Fruit fly (Drosophila melanogaster) whole organism, embryonic: ENCODE measurements around the gene CG42553.

Experiments used
- ATbp ChIP-seq: fragments of 200-800 bp; sonication (Bioruptor generic); optimal IDR thresholded peaks from 2 replicates; lab custom pipeline; 2017; ENCODE audit warnings: missing biosample characterization, mild to moderate bottlenecking, missing genetic modification characterization, missing genetic modification reagents
- Atf-2 ChIP-seq: fragments of 200-800 bp; sonication (Bioruptor generic); optimal IDR thresholded peaks from 2 replicates; lab custom pipeline; 2016; ENCODE audit warnings: missing biosample characterization, missing genetic modification characterization
- BtbVII ChIP-seq: fragments of 200-800 bp; sonication (Bioruptor generic); optimal IDR thresholded peaks from 3 replicates; lab custom pipeline; 2017; ENCODE audit warnings: missing biosample characterization, mild to moderate bottlenecking, missing genetic modification characterization
- CG10979 ChIP-seq: fragments of 200-800 bp; sonication (Bioruptor generic); optimal IDR thresholded peaks from 2 replicates; lab custom pipeline; 2018; ENCODE audit warnings: missing biosample characterization, mild to moderate bottlenecking, missing genetic modification characterization, moderate library complexity
- CG11560 ChIP-seq: fragments of 200-800 bp; sonication (Bioruptor generic); IDR thresholded peaks from 3 replicates; pipeline ENCODE4 v1.3.6; 2022; ENCODE audit warnings: missing biosample characterization, missing genetic modification characterization
- CG12744 ChIP-seq: fragments of 200-800 bp; sonication (Bioruptor generic); optimal IDR thresholded peaks from 2 replicates; lab custom pipeline; 2016; ENCODE audit warnings: missing biosample characterization, missing genetic modification characterization
- CG13424 ChIP-seq: fragments of 200-800 bp; sonication (Bioruptor generic); optimal IDR thresholded peaks from 2 replicates; lab custom pipeline; 2019; ENCODE audit warnings: missing biosample characterization, mild to moderate bottlenecking, missing genetic modification characterization, moderate library complexity
- CG13775 ChIP-seq: fragments of 200-800 bp; sonication (Bioruptor generic); optimal IDR thresholded peaks from 3 replicates; lab custom pipeline; 2017; ENCODE audit warnings: missing biosample characterization, mild to moderate bottlenecking, missing genetic modification characterization
- CG15073 ChIP-seq: fragments of 200-800 bp; sonication (Bioruptor generic); optimal IDR thresholded peaks from 2 replicates; lab custom pipeline; 2016; ENCODE audit warnings: missing biosample characterization, missing genetic modification characterization
- CG15269 ChIP-seq: fragments of 200-800 bp; sonication (Bioruptor generic); optimal IDR thresholded peaks from 2 replicates; lab custom pipeline; 2018; ENCODE audit warnings: missing biosample characterization, mild to moderate bottlenecking, missing genetic modification characterization, moderate library complexity
- CG1529 ChIP-seq: fragments of 200-800 bp; sonication (Bioruptor generic); optimal IDR thresholded peaks from 3 replicates; lab custom pipeline; 2018; ENCODE audit warnings: missing biosample characterization, missing genetic modification characterization
- CG15601 ChIP-seq: fragments of 200-800 bp; sonication (Bioruptor generic); optimal IDR thresholded peaks from 3 replicates; lab custom pipeline; 2019; ENCODE audit warnings: missing biosample characterization, mild to moderate bottlenecking, missing genetic modification characterization, moderate library complexity
- CG17359 ChIP-seq: fragments of 200-800 bp; sonication (Bioruptor generic); optimal IDR thresholded peaks from 3 replicates; lab custom pipeline; 2018; ENCODE audit warnings: missing biosample characterization, mild to moderate bottlenecking, missing genetic modification characterization, moderate library complexity
- CG3281 ChIP-seq: fragments of 200-800 bp; sonication (Bioruptor generic); optimal IDR thresholded peaks from 3 replicates; lab custom pipeline; 2017; ENCODE audit warnings: missing biosample characterization, mild to moderate bottlenecking, missing genetic modification characterization
- CG33213 ChIP-seq: fragments of 200-800 bp; sonication (Bioruptor generic); optimal IDR thresholded peaks from 3 replicates; lab custom pipeline; 2016; ENCODE audit warnings: missing biosample characterization, missing genetic modification characterization
- CG3407 ChIP-seq: fragments of 200-800 bp; sonication (Bioruptor generic); optimal IDR thresholded peaks from 2 replicates; lab custom pipeline; 2018; ENCODE audit warnings: missing biosample characterization, mild to moderate bottlenecking, missing genetic modification characterization
- CG43689 ChIP-seq: fragments of 200-800 bp; sonication (Bioruptor generic); IDR thresholded peaks from 2 replicates; pipeline ENCODE4 v1.3.6; 2022; ENCODE audit warnings: missing biosample characterization, missing genetic modification characterization
- CG4820 ChIP-seq: fragments of 200-800 bp; sonication (Bioruptor generic); optimal IDR thresholded peaks from 3 replicates; lab custom pipeline; 2016; ENCODE audit warnings: missing biosample characterization, missing genetic modification characterization
- CG6791 ChIP-seq: fragments of 200-800 bp; sonication (Bioruptor generic); IDR thresholded peaks from 3 replicates; pipeline ENCODE4 v1.3.6; 2022; ENCODE audit warnings: missing biosample characterization, missing genetic modification characterization; ENCODE audit not compliant: partially characterized antibody
- CG7786 ChIP-seq: fragments of 200-800 bp; sonication (Bioruptor generic); optimal IDR thresholded peaks from 2 replicates; lab custom pipeline; 2016; ENCODE audit warnings: missing biosample characterization, missing genetic modification characterization
- CG7839 ChIP-seq: fragments of 200-800 bp; sonication (Bioruptor generic); optimal IDR thresholded peaks from 3 replicates; lab custom pipeline; 2018; ENCODE audit warnings: missing biosample characterization, mild to moderate bottlenecking, missing genetic modification characterization, moderate library complexity
- CG9215 ChIP-seq: fragments of 200-800 bp; sonication (Bioruptor generic); IDR thresholded peaks from 2 replicates; pipeline ENCODE4 v1.3.6; 2022; ENCODE audit warnings: missing biosample characterization, missing genetic modification characterization
- CG9932 ChIP-seq: fragments of 200-800 bp; sonication (Bioruptor generic); IDR thresholded peaks from 2 replicates; pipeline ENCODE4 v1.3.6; 2022; ENCODE audit warnings: missing biosample characterization, missing genetic modification characterization
- CrebB ChIP-seq: fragments of 200-800 bp; sonication (Bioruptor generic); optimal IDR thresholded peaks from 3 replicates; lab custom pipeline; 2018; ENCODE audit warnings: missing biosample characterization, mild to moderate bottlenecking, missing genetic modification characterization
- D19B ChIP-seq: fragments of 200-800 bp; sonication (Bioruptor generic); optimal IDR thresholded peaks from 2 replicates; lab custom pipeline; 2017; ENCODE audit warnings: missing biosample characterization, mild to moderate bottlenecking, missing genetic modification characterization
- Dad ChIP-seq: fragments of 200-800 bp; sonication (Bioruptor generic); optimal IDR thresholded peaks from 3 replicates; lab custom pipeline; 2016; ENCODE audit warnings: missing biosample characterization, missing genetic modification characterization
- Doc2 ChIP-seq: fragments of 200-800 bp; sonication (Bioruptor generic); IDR thresholded peaks from 2 replicates; pipeline ENCODE4 v1.3.6; 2022; ENCODE audit warnings: missing biosample characterization, missing genetic modification characterization
- Ets65A ChIP-seq: fragments of 200-800 bp; sonication (Bioruptor generic); peaks from one replicate; lab custom pipeline; 2016; ENCODE audit warnings: missing biosample characterization, missing genetic modification characterization
- HLH54F ChIP-seq: fragments of 200-800 bp; sonication (Bioruptor generic); optimal IDR thresholded peaks from 3 replicates; lab custom pipeline; 2016; ENCODE audit warnings: missing biosample characterization, missing genetic modification characterization
- Hr78 ChIP-seq, 2 experiments: fragments of 200-800 bp in 1 of 2; fragments of >200 bp in 1 of 2; sonication (Bioruptor generic) in 1 of 2; optimal IDR thresholded peaks; 2 replicates each; lab custom pipeline; 2017 to 2019; ENCODE audit warnings: missing biosample characterization in 2 of 2, missing genetic modification characterization in 2 of 2, mild to moderate bottlenecking in 1 of 2, moderate library complexity in 1 of 2
- Meics ChIP-seq: fragments of 200-800 bp; sonication (Bioruptor generic); optimal IDR thresholded peaks from 2 replicates; lab custom pipeline; 2017; ENCODE audit warnings: missing biosample characterization, mild to moderate bottlenecking, missing genetic modification characterization
- NFAT ChIP-seq: fragments of 200-800 bp; sonication (Bioruptor generic); IDR thresholded peaks from 2 replicates; pipeline ENCODE4 v1.3.6; 2022; ENCODE audit warnings: missing biosample characterization, missing genetic modification characterization
- PHDP ChIP-seq: fragments of 200-800 bp; sonication (Bioruptor generic); optimal IDR thresholded peaks from 3 replicates; lab custom pipeline; 2018; ENCODE audit warnings: missing biosample characterization, mild to moderate bottlenecking, missing genetic modification characterization, moderate library complexity
- Ravus ChIP-seq: fragments of 200-800 bp; sonication (Bioruptor generic); IDR thresholded peaks from 2 replicates; pipeline ENCODE4 v1.3.6; 2022; ENCODE audit warnings: missing biosample characterization, missing genetic modification characterization
- TFAM ChIP-seq: fragments of 200-800 bp; sonication (Bioruptor generic); optimal IDR thresholded peaks from 2 replicates; lab custom pipeline; 2017; ENCODE audit warnings: missing biosample characterization, missing genetic modification characterization, inconsistent platforms
- Vsx1 ChIP-seq: fragments of 200-800 bp; sonication (Bioruptor generic); optimal IDR thresholded peaks from 2 replicates; lab custom pipeline; 2017; ENCODE audit warnings: missing biosample characterization, mild to moderate bottlenecking, missing genetic modification characterization, missing genetic modification reagents
- ara ChIP-seq: fragments of 200-800 bp; sonication (Bioruptor generic); IDR thresholded peaks from 2 replicates; pipeline ENCODE4 v1.3.6; 2022; ENCODE audit warnings: missing biosample characterization, missing genetic modification characterization
- bcd ChIP-seq: fragments of 200-800 bp; sonication (Bioruptor generic); optimal IDR thresholded peaks from 2 replicates; lab custom pipeline; 2017; ENCODE audit warnings: missing biosample characterization, mild to moderate bottlenecking, missing genetic modification characterization
- br ChIP-seq: fragments of >200 bp; optimal IDR thresholded peaks from 2 replicates; lab custom pipeline; 2017
- chm ChIP-seq: fragments of 200-800 bp; sonication (Bioruptor generic); IDR thresholded peaks from 2 replicates; pipeline ENCODE4 v1.3.6; 2022; ENCODE audit warnings: missing biosample characterization, missing genetic modification characterization
- ci ChIP-seq: fragments of 200-800 bp; sonication (Bioruptor generic); IDR thresholded peaks from 3 replicates; pipeline ENCODE4 v1.3.6; 2022; ENCODE audit warnings: missing biosample characterization, missing genetic modification characterization
- fd3F ChIP-seq: fragments of 200-800 bp; sonication (Bioruptor generic); optimal IDR thresholded peaks from 2 replicates; lab custom pipeline; 2018; ENCODE audit warnings: missing biosample characterization, mild to moderate bottlenecking, missing genetic modification characterization, moderate library complexity
- gem ChIP-seq: fragments of 200-800 bp; sonication (Bioruptor generic); optimal IDR thresholded peaks from 2 replicates; lab custom pipeline; 2019; ENCODE audit warnings: missing biosample characterization, mild to moderate bottlenecking, missing genetic modification characterization, moderate library complexity
- jumu ChIP-seq: fragments of 200-800 bp; sonication (Bioruptor generic); optimal IDR thresholded peaks from 3 replicates; lab custom pipeline; 2016; ENCODE audit warnings: missing biosample characterization, missing genetic modification characterization
- kni ChIP-seq: fragments of 200-800 bp; sonication (Bioruptor generic); optimal IDR thresholded peaks from 3 replicates; lab custom pipeline; 2017; ENCODE audit warnings: mild to moderate bottlenecking, missing biosample characterization, missing genetic modification reagents, missing genetic modification characterization
- lmd ChIP-seq: fragments of 200-800 bp; sonication (Bioruptor generic); IDR thresholded peaks from 2 replicates; pipeline ENCODE4 v1.3.6; 2022; ENCODE audit warnings: missing biosample characterization, missing genetic modification characterization
- nerfin-1 ChIP-seq: fragments of 200-800 bp; sonication (Bioruptor generic); optimal IDR thresholded peaks from 3 replicates; lab custom pipeline; 2019; ENCODE audit warnings: missing biosample characterization, mild to moderate bottlenecking, missing genetic modification characterization, moderate library complexity
- pum ChIP-seq: fragments of 200-800 bp; sonication (Bioruptor generic); optimal IDR thresholded peaks from 2 replicates; lab custom pipeline; 2016; ENCODE audit warnings: missing biosample characterization, missing genetic modification characterization
- run ChIP-seq: fragments of 200-800 bp; sonication (Bioruptor generic); optimal IDR thresholded peaks from 3 replicates; lab custom pipeline; 2018; ENCODE audit warnings: missing biosample characterization, mild to moderate bottlenecking, missing genetic modification characterization
- schlank ChIP-seq: fragments of 200-800 bp; sonication (Bioruptor generic); optimal IDR thresholded peaks from 2 replicates; lab custom pipeline; 2018; ENCODE audit warnings: missing biosample characterization, mild to moderate bottlenecking, missing genetic modification characterization
- sna ChIP-seq: fragments of 200-800 bp; sonication (Bioruptor generic); IDR thresholded peaks from 2 replicates; pipeline ENCODE4 v1.3.6; 2022; ENCODE audit warnings: missing biosample characterization, missing genetic modification characterization; ENCODE audit not compliant: partially characterized antibody

CG42553 gene

dm6 chr3L:872389-872972, 38.6 kb downstream of the CG42553 start (continued):
- TF ChIP-seq CG10979 (tag; lab: Kevin White, UChicago) (peak; percentile 9), Ets65A (GFP tag; lab: Kevin White, UChicago) (peak; percentile 92), NFAT (GFP tag; lab: Robert Waterston, UW) (0 out of 2 replicates have a peak, but pooled peaks have one; percentile 16), br (lab: Kevin White, UChicago) (no peak), bcd (peak; percentile 24), CG15269 (tag; lab: Kevin White, UChicago) (peak; percentile 18), CG11560 (tag; lab: Robert Waterston, UW) (no peak), CG7839 (tag; lab: Kevin White, UChicago) (peak; percentile 9), Hr78 (GFP tag; optimal IDR thresholded peaks at IDR 0.05; lab: Kevin White, UChicago) (no peak), CG6791 (GFP tag; lab: Robert Waterston, UW) (peak; percentile 65; the same call in 2 of the 3 replicates), Meics (GFP tag; lab: Kevin White, UChicago) (no peak), CG7786 (GFP tag; lab: Kevin White, UChicago) (peak; percentile 40), CG33213 (GFP tag; lab: Kevin White, UChicago) (peak; percentile 39), CG4820 (GFP tag; lab: Kevin White, UChicago) (peak; percentile 12), lmd (GFP tag; lab: Robert Waterston, UW) (peak; percentile 50; the same call in 1 of the 2 replicates), CG43689 (GFP tag; lab: Robert Waterston, UW) (no peak), pum (GFP tag; lab: Kevin White, UChicago) (peak; percentile 48), CG3407 (GFP tag; lab: Kevin White, UChicago) (no peak), Dad (GFP tag; lab: Kevin White, UChicago) (no peak), gem (peak; percentile 45), ara (GFP tag; lab: Robert Waterston, UW) (peak; percentile 50; the same call in 1 of the 2 replicates), Atf-2 (GFP tag; lab: Kevin White, UChicago) (peak; percentile 47), jumu (GFP tag; lab: Kevin White, UChicago) (peak; percentile 72), sna (GFP tag; lab: Robert Waterston, UW) (peak; percentile 72), ATbp (GFP tag; lab: Kevin White, UChicago) (no peak), CG1529 (no peak), kni (no peak), CG13775 (GFP tag; lab: Kevin White, UChicago) (peak; percentile 55), CrebB (no peak), nerfin-1 (tag; lab: Kevin White, UChicago) (no peak), chm (no peak), schlank (tag; lab: Kevin White, UChicago) (no peak), CG15073 (GFP tag; lab: Kevin White, UChicago) (no peak), Vsx1 (GFP tag; lab: Kevin White, UChicago) (no peak), CG15601 (tag; lab: Kevin White, UChicago) (peak; percentile 8), fd3F (GFP tag; lab: Kevin White, UChicago) (no peak), CG9932 (GFP tag; lab: Robert Waterston, UW) (peak; percentile 70), HLH54F (GFP tag; lab: Kevin White, UChicago) (peak; percentile 51), D19B (no peak), PHDP (tag; lab: Kevin White, UChicago) (no peak), Doc2 (GFP tag; lab: Robert Waterston, UW) (no peak), TFAM (GFP tag; lab: Kevin White, UChicago) (no peak), CG12744 (no peak), CG13424 (tag; lab: Kevin White, UChicago) (peak; percentile 44), BtbVII (GFP tag; lab: Kevin White, UChicago) (no peak), CG9215 (peak; percentile 56), CG3281 (peak; percentile 6), run (no peak), CG17359 (tag; lab: Kevin White, UChicago) (no peak), Ravus (GFP tag; lab: Robert Waterston, UW) (no peak), ci (GFP tag; lab: Robert Waterston, UW) (no peak)
